Worm (Caenorhabditis elegans) whole organism, late embryonic: ENCODE results near the gene sdhb-1.

Experiments
- ceh-14 ChIP-seq: sonication (generic microtip); optimal IDR thresholded peaks from 2 replicates; lab custom pipeline; 2016; ENCODE audit warnings: missing genotype, missing genetic modification characterization, missing compliant biosample characterization
- pat-9 ChIP-seq: fragments of 200-800 bp; sonication (Bioruptor generic); optimal IDR thresholded peaks from 2 replicates; lab custom pipeline; 2018; ENCODE audit warnings: mild to moderate bottlenecking, missing genetic modification characterization, moderate library complexity, missing compliant biosample characterization
- unc-55 ChIP-seq: sonication (generic microtip); optimal IDR thresholded peaks from 2 replicates; lab custom pipeline; 2017; ENCODE audit warnings: missing biosample characterization, missing genetic modification reagents, missing genetic modification characterization

DNA sequence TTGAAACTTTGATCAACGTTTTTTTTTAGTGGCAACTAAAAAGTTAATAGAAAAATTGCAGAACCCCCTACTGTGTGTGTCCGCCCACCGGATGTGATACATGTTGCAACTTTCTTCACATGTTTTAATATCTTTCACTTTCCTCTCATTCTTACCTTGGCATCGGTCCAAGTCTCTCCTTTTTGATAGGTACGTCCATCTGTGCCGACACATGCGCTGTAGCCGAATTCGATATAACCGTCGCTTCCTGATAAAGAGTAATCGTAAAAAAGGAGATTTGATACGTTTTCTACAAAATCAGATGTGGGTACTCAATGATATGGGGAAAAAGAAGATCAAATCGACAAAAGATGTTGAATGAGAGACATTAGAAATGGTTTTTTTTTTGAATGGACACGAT lies 7.4 kb downstream of the sdhb-1 start:
- TF ChIP-seq pat-9 (tag; lab: Kevin White, UChicago) (no peak), unc-55 (GFP tag; lab: Kevin White, UChicago) (no peak), ceh-14 (no peak)
